Worm (Caenorhabditis elegans): ENCODE data around the gene acdh-13.
A peak's percentile ranks its signal among the peaks of the same experiment; 100 is the strongest.

The acdh-13 gene

ce11 chrIV:8514546-8514945 is 15.9 kb upstream of the acdh-13 start:
- TF ChIP-seq Y116A8C.19 (tag; optimal IDR thresholded peaks at IDR 0.05; ENCODE audit: borderline replicate concordance) (no peak), grh-1 (GFP tag; IDR thresholded peaks at IDR 0.05) (no peak), mef-2 (tag; optimal IDR thresholded peaks at IDR 0.05) (no peak), efl-1 (optimal IDR thresholded peaks at IDR 0.05) (no peak), efl-1 (GFP tag; optimal IDR thresholded peaks at IDR 0.05 in 1 of 2) (no peak), fos-1 (tag; optimal IDR thresholded peaks at IDR 0.05) (no peak), lin-15B (tag; optimal IDR thresholded peaks at IDR 0.05) (no peak), nhr-12 (tag; optimal IDR thresholded peaks at IDR 0.05) (no peak), nhr-90 (tag; optimal IDR thresholded peaks at IDR 0.05; ENCODE audit: poor library complexity) (no peak), dsc-1 (tag; optimal IDR thresholded peaks at IDR 0.05) (no peak), lin-13 (GFP tag; optimal IDR thresholded peaks at IDR 0.05) (no peak), fkh-8 (tag; optimal IDR thresholded peaks at IDR 0.05) (no peak), snpc-4 (tag; optimal IDR thresholded peaks at IDR 0.05) (no peak), fkh-4 (tag; optimal IDR thresholded peaks at IDR 0.05; ENCODE audit: borderline replicate concordance) (no peak)

- TF ChIP-seq nhr-76 (tag; optimal IDR thresholded peaks at IDR 0.05) (no peak), efl-1 (optimal IDR thresholded peaks at IDR 0.05) (no peak), efl-1 (GFP tag; optimal IDR thresholded peaks at IDR 0.05 in 1 of 2) (no peak), nhr-11 (tag; optimal IDR thresholded peaks at IDR 0.05) (no peak), tlp-1 (tag; optimal IDR thresholded peaks at IDR 0.05) (no peak), lin-15B (tag; optimal IDR thresholded peaks at IDR 0.05) (no peak)
Observed at ce11 chrIV:8513619-8514018, 15.0 kb upstream of the acdh-13 start, which contains the start of gene cks-1. Gene cks-1 (plus strand): TSS chrIV:8513919.

ce11 chrIV:8512679-8513078 is 14.1 kb upstream of the acdh-13 start, which contains the start of gene C09G4.4:
Gene C09G4.4 (plus strand): TSS chrIV:8512979.
- TF ChIP-seq nhr-237 (tag; optimal IDR thresholded peaks at IDR 0.05) (no peak), aha-1 (tag; optimal IDR thresholded peaks at IDR 0.05) (no peak), lin-39 (tag; optimal IDR thresholded peaks at IDR 0.05) (no peak), elt-3 (tag; optimal IDR thresholded peaks at IDR 0.05) (no peak), lin-14 (GFP tag; optimal IDR thresholded peaks at IDR 0.05) (no peak), pag-3 (tag; optimal IDR thresholded peaks at IDR 0.05; ENCODE audit: borderline replicate concordance, insufficient read depth) (no peak), fos-1 (tag; optimal IDR thresholded peaks at IDR 0.05) (no peak), sox-4 (tag; optimal IDR thresholded peaks at IDR 0.05) (no peak), mab-9 (GFP tag; IDR thresholded peaks at IDR 0.05) (no peak), efl-1 (optimal IDR thresholded peaks at IDR 0.05) (no peak), efl-1 (GFP tag; optimal IDR thresholded peaks at IDR 0.05 in 1 of 2) (no peak), nhr-90 (tag; optimal IDR thresholded peaks at IDR 0.05; ENCODE audit: poor library complexity) (no peak), ceh-82 (tag; optimal IDR thresholded peaks at IDR 0.05) (no peak), elt-2 (tag; optimal IDR thresholded peaks at IDR 0.05) (no peak), fkh-4 (tag; optimal IDR thresholded peaks at IDR 0.05; ENCODE audit: borderline replicate concordance) (no peak), nhr-77 (tag; optimal IDR thresholded peaks at IDR 0.05) (no peak), xbp-1 (tag; optimal IDR thresholded peaks at IDR 0.05) (no peak), unc-62 (GFP tag; optimal IDR thresholded peaks at IDR 0.05) (no peak), C34B4.2 (tag; optimal IDR thresholded peaks at IDR 0.05) (no peak)

ce11 chrIV:8511056-8511455 is 12.4 kb upstream of the acdh-13 start, which contains the start of gene mes-6:
Gene mes-6 (plus strand): TSS chrIV:8511284.
- no peak for TF ChIP-seq nhr-28 (tag; optimal IDR thresholded peaks at IDR 0.05)
- peak; percentile 17 for TF ChIP-seq jun-1 (tag; optimal IDR thresholded peaks at IDR 0.05)
- no peak for TF ChIP-seq C04F5.9 (tag; optimal IDR thresholded peaks at IDR 0.05)
- TF ChIP-seq lir-3 (tag; optimal IDR thresholded peaks at IDR 0.05; ENCODE audit: poor library complexity): no peak
- peak; percentile 51 for TF ChIP-seq mep-1 (tag; optimal IDR thresholded peaks at IDR 0.05)
- no peak for TF ChIP-seq unc-86 (tag; optimal IDR thresholded peaks at IDR 0.05)
- no peak for TF ChIP-seq egl-27 (tag; optimal IDR thresholded peaks at IDR 0.05)
- peak; percentile 59 for TF ChIP-seq rnt-1 (tag; optimal IDR thresholded peaks at IDR 0.05)
- TF ChIP-seq nhr-11 (tag; optimal IDR thresholded peaks at IDR 0.05): no peak
- TF ChIP-seq lin-35 (GFP tag; optimal IDR thresholded peaks at IDR 0.05): peak; percentile 87 to 91
- TF ChIP-seq snu-23 (GFP tag; optimal IDR thresholded peaks at IDR 0.05): peak; percentile 58
- TF ChIP-seq fos-1 (tag; optimal IDR thresholded peaks at IDR 0.05): no peak
- TF ChIP-seq sptf-1 (tag; optimal IDR thresholded peaks at IDR 0.05): no peak
- TF ChIP-seq mef-2 (tag; optimal IDR thresholded peaks at IDR 0.05): no peak
- no peak for TF ChIP-seq nhr-76 (tag; optimal IDR thresholded peaks at IDR 0.05)
- TF ChIP-seq isw-1 (GFP tag; IDR thresholded peaks at IDR 0.05): peak; percentile 27; the same call in 1 of the 2 replicates
- TF ChIP-seq fkh-10 (GFP tag; optimal IDR thresholded peaks at IDR 0.05): peak; percentile 19
- no peak for TF ChIP-seq ceh-8 (GFP tag; optimal IDR thresholded peaks at IDR 0.05)
- TF ChIP-seq pag-3 (tag; optimal IDR thresholded peaks at IDR 0.05; ENCODE audit: borderline replicate concordance, insufficient read depth): no peak
- peak; percentile 84 to 90 (median 87) for TF ChIP-seq dpl-1 (GFP tag; optimal IDR thresholded peaks at IDR 0.05)
- TF ChIP-seq elt-3 (tag; optimal IDR thresholded peaks at IDR 0.05): peak in 1 of 6 experiments; percentile 62
- peak; percentile 42 for TF ChIP-seq nhr-71 (tag; optimal IDR thresholded peaks at IDR 0.05)

Measured in whole organism, L1 larva.